Worm (Caenorhabditis elegans) whole organism, L2 larva: ENCODE measurements around the gene str-121.
A peak's percentile ranks its signal among the peaks of the same experiment; 100 is the strongest.
"Not testable (repeated sequence)": the region's sequence is repeated elsewhere in the genome, so short reads cannot be mapped to it uniquely, and the experiment has no call there.

Source experiments
- C34F6.9 ChIP-seq: fragments of 150-350 bp; optimal IDR thresholded peaks from 2 replicates; lab custom pipeline; 2014; ENCODE audit warnings: missing biosample characterization, missing genetic modification characterization
- R02D3.7 ChIP-seq: fragments of 150-350 bp; optimal IDR thresholded peaks from 2 replicates; lab custom pipeline; 2014; ENCODE audit warnings: missing biosample characterization, missing genetic modification characterization
- Y55F3AM.14 ChIP-seq: fragments of 200-800 bp; sonication (Bioruptor generic); optimal IDR thresholded peaks from 2 replicates; lab custom pipeline; 2018; ENCODE audit warnings: mild to moderate bottlenecking, missing genetic modification characterization, missing compliant biosample characterization
- ZK546.5 ChIP-seq: sonication (generic microtip); optimal IDR thresholded peaks from 2 replicates; lab custom pipeline; 2017; ENCODE audit warnings: missing biosample characterization, missing genetic modification characterization
- ama-1 ChIP-seq: fragments of 150-350 bp; optimal IDR thresholded peaks from 2 replicates; lab custom pipeline; 2018; ENCODE audit warnings: inconsistent platforms
- blmp-1 ChIP-seq: sonication (generic microtip); optimal IDR thresholded peaks from 2 replicates; lab custom pipeline; 2017; ENCODE audit warnings: missing genetic modification characterization, mild to moderate bottlenecking, missing compliant biosample characterization, antibody characterized with exemption, moderate library complexity; ENCODE audit not compliant: insufficient read depth
- crh-2 ChIP-seq: sonication (generic microtip); optimal IDR thresholded peaks from 2 replicates; lab custom pipeline; 2017; ENCODE audit warnings: missing biosample characterization, missing genetic modification characterization
- egl-27 ChIP-seq: sonication (generic microtip); optimal IDR thresholded peaks from 3 replicates; lab custom pipeline; 2017; ENCODE audit warnings: missing biosample characterization, missing genetic modification reagents, missing genetic modification characterization
- elt-1 ChIP-seq: fragments of 150-350 bp; optimal IDR thresholded peaks from 2 replicates; lab custom pipeline; 2014; ENCODE audit warnings: missing biosample characterization, missing genetic modification characterization
- fos-1 ChIP-seq: fragments of 150-350 bp; optimal IDR thresholded peaks from 2 replicates; lab custom pipeline; 2014; ENCODE audit warnings: missing biosample characterization, missing genetic modification characterization
- gmeb-1 ChIP-seq: fragments of 150-350 bp; optimal IDR thresholded peaks from 2 replicates; lab custom pipeline; 2014; ENCODE audit warnings: missing biosample characterization, missing genetic modification characterization
- lin-13 ChIP-seq: fragments of 150-350 bp; optimal IDR thresholded peaks from 2 replicates; lab custom pipeline; 2014; ENCODE audit warnings: missing biosample characterization, missing genetic modification reagents, missing genetic modification characterization
- lin-39 ChIP-seq: fragments of 150-350 bp; optimal IDR thresholded peaks from 2 replicates; lab custom pipeline; 2014; ENCODE audit warnings: missing biosample characterization, missing genetic modification reagents, missing genetic modification characterization
- lsy-2 ChIP-seq, 2 experiments: fragments of 150-350 bp in 1 of 2; sonication (generic microtip) in 1 of 2; optimal IDR thresholded peaks; 2 replicates each; lab custom pipeline; 2014 to 2017; ENCODE audit warnings: missing biosample characterization in 2 of 2, missing genetic modification characterization in 2 of 2
- mab-5 ChIP-seq: fragments of 150-350 bp; optimal IDR thresholded peaks from 2 replicates; lab custom pipeline; 2014; ENCODE audit warnings: missing biosample characterization, missing genetic modification characterization
- nhr-10 ChIP-seq: sonication (generic microtip); optimal IDR thresholded peaks from 2 replicates; lab custom pipeline; 2017; ENCODE audit warnings: missing biosample characterization, missing genetic modification characterization
- nhr-12 ChIP-seq: fragments of 150-350 bp; optimal IDR thresholded peaks from 2 replicates; lab custom pipeline; 2014; ENCODE audit warnings: missing biosample characterization, missing genetic modification characterization
- nhr-129 ChIP-seq: fragments of 150-350 bp; optimal IDR thresholded peaks from 2 replicates; lab custom pipeline; 2014; ENCODE audit warnings: missing biosample characterization, missing genetic modification characterization
- nhr-25 ChIP-seq: fragments of 150-350 bp; sonication (generic microtip); optimal IDR thresholded peaks from 3 replicates; lab custom pipeline; 2014; ENCODE audit warnings: missing biosample characterization, missing genetic modification characterization
- nhr-6 ChIP-seq: fragments of 150-350 bp; optimal IDR thresholded peaks from 2 replicates; lab custom pipeline; 2014; ENCODE audit warnings: missing biosample characterization, missing genetic modification characterization
- nhr-77 ChIP-seq: fragments of 150-350 bp; optimal IDR thresholded peaks from 2 replicates; lab custom pipeline; 2014; ENCODE audit warnings: missing biosample characterization, missing genetic modification characterization
- sem-4 ChIP-seq: fragments of 150-350 bp; optimal IDR thresholded peaks from 2 replicates; lab custom pipeline; 2014; ENCODE audit warnings: missing biosample characterization, missing genetic modification reagents, missing genetic modification characterization
- sma-9 ChIP-seq, 2 experiments: fragments of 150-350 bp in 1 of 2; sonication (generic microtip) in 1 of 2; optimal IDR thresholded peaks; 2 replicates each; lab custom pipeline; 2014 to 2016; ENCODE audit warnings: missing genetic modification characterization in 2 of 2, mild to moderate bottlenecking in 1 of 2, missing biosample characterization in 1 of 2, missing compliant biosample characterization in 1 of 2, missing genetic modification reagents in 1 of 2, moderate library complexity in 1 of 2
- snpc-4 ChIP-seq: fragments of 150-350 bp; optimal IDR thresholded peaks from 2 replicates; lab custom pipeline; 2014; ENCODE audit warnings: missing biosample characterization, missing genetic modification characterization
- unc-39 ChIP-seq: fragments of 150-350 bp; optimal IDR thresholded peaks from 2 replicates; lab custom pipeline; 2014; ENCODE audit warnings: missing biosample characterization, missing genetic modification characterization
- unc-55 ChIP-seq: fragments of 150-350 bp; sonication (generic microtip); optimal IDR thresholded peaks from 3 replicates; lab custom pipeline; 2014; ENCODE audit warnings: missing biosample characterization, missing genetic modification reagents, missing genetic modification characterization
- zag-1 ChIP-seq: fragments of 150-350 bp; optimal IDR thresholded peaks from 2 replicates; lab custom pipeline; 2014; ENCODE audit warnings: missing biosample characterization, missing genetic modification characterization
- ztf-1 ChIP-seq: fragments of 200-800 bp; sonication (Bioruptor generic); conservative IDR thresholded peaks from 2 replicates; pipeline ENCODE4 v1.3.6; 2022; ENCODE audit warnings: missing genetic modification characterization, missing compliant biosample characterization
- ztf-11 ChIP-seq: sonication (generic microtip); optimal IDR thresholded peaks from 2 replicates; lab custom pipeline; 2017; ENCODE audit warnings: missing biosample characterization, missing genetic modification characterization

str-121 gene

ce11 chrV:215697-216096 is 38.8 kb downstream of the str-121 start:
- TF ChIP-seq blmp-1 (tag; lab: Kevin White, UChicago) = no peak
- no peak for TF ChIP-seq elt-1 (tag; lab: Kevin White, UChicago)
- no peak for TF ChIP-seq nhr-12 (tag; lab: Kevin White, UChicago)
- no peak for TF ChIP-seq nhr-6 (tag; lab: Kevin White, UChicago)
- no peak for TF ChIP-seq ama-1 (lab: Kevin White, UChicago)
- no peak for TF ChIP-seq nhr-77
- TF ChIP-seq crh-2 = no peak
- TF ChIP-seq ZK546.5 (tag; lab: Kevin White, UChicago) = no peak
- no peak for TF ChIP-seq Y55F3AM.14 (GFP tag; lab: Kevin White, UChicago)
- TF ChIP-seq sma-9 (GFP tag; optimal IDR thresholded peaks at IDR 0.05; lab: Kevin White, UChicago) = no peak
- TF ChIP-seq sma-9 (tag; optimal IDR thresholded peaks at IDR 0.05; lab: Kevin White, UChicago) = no peak
- TF ChIP-seq R02D3.7 = no peak
- TF ChIP-seq unc-55 (GFP tag; lab: Kevin White, UChicago) = no peak
- no peak for TF ChIP-seq ztf-1 (GFP tag; lab: Robert Waterston, UW)
- no peak for TF ChIP-seq lin-39 (tag; lab: Kevin White, UChicago)
- TF ChIP-seq C34F6.9 (tag; lab: Kevin White, UChicago) = no peak
- no peak for TF ChIP-seq fos-1 (tag; lab: Kevin White, UChicago)
- TF ChIP-seq ztf-11 (tag; lab: Kevin White, UChicago) = no peak
- no peak for TF ChIP-seq mab-5

- not testable (repeated sequence) for TF ChIP-seq unc-55 (GFP tag; lab: Kevin White, UChicago); sem-4 (tag; lab: Kevin White, UChicago); snpc-4 (tag; lab: Kevin White, UChicago)
These were observed 41.8 kb downstream of the str-121 start, which contains the start of gene DC2.5 for ce11 chrV:212687-213086. Gene DC2.5 (minus strand): TSS chrV:212787.

ce11 chrV:211388-212168 is 42.9 kb downstream of the str-121 start:
- peak; percentile 36 for TF ChIP-seq fos-1 (tag; lab: Kevin White, UChicago)
- TF ChIP-seq C34F6.9 (tag; lab: Kevin White, UChicago) = no peak
- peak; percentile 66 for TF ChIP-seq sma-9 (GFP tag; optimal IDR thresholded peaks at IDR 0.05; lab: Kevin White, UChicago)
- TF ChIP-seq sma-9 (tag; optimal IDR thresholded peaks at IDR 0.05; lab: Kevin White, UChicago) = no peak
- TF ChIP-seq egl-27 (tag; lab: Kevin White, UChicago) = no peak
- peak; percentile 79 for TF ChIP-seq nhr-129
- no peak for TF ChIP-seq lin-13 (GFP tag; lab: Kevin White, UChicago)
- TF ChIP-seq unc-55 (GFP tag; lab: Kevin White, UChicago) = no peak
- peak; percentile 8 for TF ChIP-seq crh-2
- TF ChIP-seq gmeb-1 (tag; lab: Kevin White, UChicago) = peak; percentile 26
- TF ChIP-seq lsy-2 (tag; optimal IDR thresholded peaks at IDR 0.05; lab: Kevin White, UChicago) = peak in 1 of 2 experiments; percentile 13
- TF ChIP-seq, all 48 proteins: peak for 6

ce11 chrV:206814-207213 is 47.7 kb downstream of the str-121 start:
- no peak for TF ChIP-seq nhr-10 (tag; lab: Kevin White, UChicago)
- no peak for TF ChIP-seq nhr-25 (tag; lab: Kevin White, UChicago)
- TF ChIP-seq nhr-77 = no peak
- no peak for TF ChIP-seq zag-1 (tag; lab: Kevin White, UChicago)
- TF ChIP-seq fos-1 (tag; lab: Kevin White, UChicago) = no peak
- TF ChIP-seq unc-39 (tag; lab: Kevin White, UChicago) = no peak

ce11 chrV:203855-204432 is 50.5 kb downstream of the str-121 start, which contains the start of gene lec-12:
Gene lec-12 (plus strand): TSS chrV:204382.
- TF ChIP-seq gmeb-1 (tag; lab: Kevin White, UChicago) (peak; percentile 14), ztf-1 (GFP tag; lab: Robert Waterston, UW) (no peak), fos-1 (tag; lab: Kevin White, UChicago) (peak; percentile 12), crh-2 (peak; percentile 6), nhr-129 (peak; percentile 67)
